Worm (Caenorhabditis elegans): ENCODE data around the gene C35B8.3.

The C35B8.3 gene

DNA sequence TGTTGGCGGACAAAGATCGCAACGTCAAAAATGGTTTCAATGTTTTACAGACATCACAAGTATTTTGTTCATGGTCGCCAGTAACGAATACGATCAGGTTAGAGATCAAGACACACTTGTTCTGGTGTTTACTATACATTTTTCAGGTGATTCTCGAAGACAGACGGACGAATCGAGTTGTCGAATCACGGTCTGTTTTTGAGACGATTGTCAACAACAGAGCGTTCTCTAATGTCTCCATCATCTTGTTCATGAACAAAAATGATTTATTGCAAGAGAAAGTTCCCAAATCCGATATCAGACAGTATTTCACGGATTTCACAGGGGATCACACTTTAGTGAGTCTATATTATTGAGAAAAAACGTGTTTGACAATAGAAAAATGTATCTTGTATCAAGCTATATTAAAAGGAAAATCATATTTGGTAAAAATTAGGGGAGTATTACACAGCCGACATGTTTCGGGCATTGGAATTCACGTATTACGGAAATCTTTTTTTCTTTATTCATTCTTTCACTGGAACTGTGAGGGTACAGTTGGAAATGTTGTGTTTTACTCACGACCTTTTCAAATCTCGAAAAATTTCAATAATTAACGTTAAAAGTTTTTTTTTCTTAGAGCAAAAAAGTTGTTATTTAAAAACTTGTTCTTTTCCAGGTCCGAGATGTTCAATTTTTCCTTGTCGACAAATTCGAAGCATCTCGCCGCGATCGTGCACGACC is 34.5 kb downstream of the C35B8.3 start:
- no peak for TF ChIP-seq unc-62 (GFP tag; optimal IDR thresholded peaks at IDR 0.05)

DNA sequence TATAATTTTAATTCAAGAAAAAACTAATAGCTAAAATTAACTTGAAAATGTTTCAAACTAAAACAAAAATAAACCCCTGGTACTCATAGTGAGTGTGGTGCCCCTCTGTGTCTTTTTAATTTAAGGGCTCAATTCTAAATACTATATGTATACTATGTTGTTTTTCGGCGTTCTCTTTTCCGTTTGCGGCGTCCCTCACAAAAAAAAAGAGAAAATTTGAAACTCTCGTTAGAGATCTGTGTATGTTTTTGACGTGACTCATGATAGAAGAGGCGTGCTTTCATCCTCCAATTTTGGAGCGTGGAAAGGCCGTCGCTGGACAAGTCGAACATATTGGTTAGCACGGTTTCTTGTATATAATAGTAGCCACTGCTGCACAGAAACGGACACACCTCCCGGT is 37.8 kb downstream of the C35B8.3 start, which contains the start of gene pes-8:
Gene pes-8, plus strand, starts transcription at position 301 of the 400 bp plus-strand sequence.
- no peak for TF ChIP-seq unc-62 (GFP tag; optimal IDR thresholded peaks at IDR 0.05)

DNA sequence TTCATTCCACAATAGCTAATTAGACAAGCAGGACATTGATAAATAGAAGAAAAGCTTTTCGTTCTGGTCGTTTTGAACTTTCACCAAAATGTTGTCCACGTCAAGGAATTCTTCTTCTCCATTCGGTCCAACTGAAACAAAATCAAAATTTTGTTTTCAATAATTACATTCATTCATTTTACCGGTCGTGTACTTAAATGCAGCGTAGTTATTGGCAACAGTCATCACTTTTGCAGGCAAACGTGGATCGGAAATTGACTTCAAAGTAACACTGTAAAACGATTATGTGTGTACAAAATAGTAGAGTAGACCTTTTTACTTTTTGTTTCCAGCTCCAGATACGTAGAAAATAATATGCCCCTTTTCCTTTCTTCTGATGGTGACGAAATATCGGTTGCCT is 42.3 kb downstream of the C35B8.3 start:
- TF ChIP-seq unc-62 (GFP tag; optimal IDR thresholded peaks at IDR 0.05): no peak

DNA sequence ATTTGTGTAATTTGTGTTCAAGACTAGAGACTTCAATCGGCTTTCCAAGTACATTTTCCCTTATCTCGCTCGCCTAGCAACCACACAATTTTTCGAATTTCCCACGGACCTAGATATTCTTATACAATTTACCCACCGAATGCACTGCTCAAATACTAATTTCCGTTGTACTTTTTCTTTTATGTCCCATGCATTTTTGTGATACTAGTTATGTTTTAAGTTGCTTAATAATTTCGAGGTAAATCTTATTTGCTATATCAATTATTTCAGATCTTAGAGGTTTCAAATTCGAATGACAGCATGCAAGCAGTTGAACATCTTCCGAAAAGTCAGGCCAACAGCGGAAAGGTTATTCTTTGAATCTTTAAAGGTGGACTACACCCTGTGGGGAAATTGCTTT is 45.8 kb downstream of the C35B8.3 start, which contains the start of gene F18G5.1:
Gene F18G5.1, plus strand, starts transcription at position 301 of the 400 bp plus-strand sequence.
- TF ChIP-seq unc-62 (GFP tag; optimal IDR thresholded peaks at IDR 0.05): no peak

DNA sequence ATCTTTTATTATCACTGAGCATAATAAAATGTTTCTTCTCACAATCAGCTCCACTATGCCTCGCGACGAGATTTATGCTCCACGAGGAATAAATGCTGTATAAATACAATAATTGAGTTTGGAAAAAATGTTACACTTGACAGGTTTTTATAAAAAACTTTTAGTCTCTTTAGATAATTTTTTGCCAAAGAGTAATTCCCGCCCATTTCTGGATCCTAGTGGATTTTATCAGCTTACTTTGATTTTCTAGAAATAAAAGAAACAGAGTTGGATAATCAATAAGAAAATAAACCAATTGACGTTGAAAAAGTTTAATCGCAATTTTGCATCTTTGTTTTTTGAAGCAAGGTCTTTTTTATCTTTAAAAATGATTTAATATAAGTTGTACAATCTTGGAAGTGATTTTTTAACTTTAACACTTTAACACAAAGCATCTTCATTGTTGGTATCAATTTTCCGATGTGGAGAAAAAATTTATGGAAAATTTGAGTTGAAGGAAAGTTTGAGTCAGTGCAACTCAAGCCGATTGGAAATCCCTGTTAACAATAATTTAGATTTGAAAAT is 48.0 kb downstream of the C35B8.3 start:
- no peak for TF ChIP-seq unc-62 (GFP tag; optimal IDR thresholded peaks at IDR 0.05)

DNA sequence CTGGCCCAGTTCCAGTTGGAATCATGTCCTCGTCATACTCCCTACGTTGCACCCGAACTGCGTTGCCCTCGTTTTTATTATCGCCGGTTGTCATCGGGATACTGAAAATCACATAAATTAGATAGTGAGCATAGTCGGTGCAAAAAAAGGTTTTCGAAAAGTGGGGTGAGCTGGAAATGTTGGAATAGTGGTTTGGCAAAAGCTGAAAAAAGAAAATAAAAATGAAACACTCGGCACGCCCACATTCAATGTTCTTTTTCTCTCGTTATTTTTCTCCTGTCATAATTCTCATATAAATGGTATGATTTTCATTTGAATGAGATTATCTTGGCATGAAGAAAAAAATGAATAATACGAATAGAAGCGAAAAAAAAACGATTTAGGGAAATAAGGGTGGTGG is 50.5 kb downstream of the C35B8.3 start, which contains the start of gene F18G5.6:
Gene F18G5.6, minus strand, starts transcription at position 101 of the 400 bp plus-strand sequence.
- TF ChIP-seq unc-62 (GFP tag; optimal IDR thresholded peaks at IDR 0.05): no peak

DNA sequence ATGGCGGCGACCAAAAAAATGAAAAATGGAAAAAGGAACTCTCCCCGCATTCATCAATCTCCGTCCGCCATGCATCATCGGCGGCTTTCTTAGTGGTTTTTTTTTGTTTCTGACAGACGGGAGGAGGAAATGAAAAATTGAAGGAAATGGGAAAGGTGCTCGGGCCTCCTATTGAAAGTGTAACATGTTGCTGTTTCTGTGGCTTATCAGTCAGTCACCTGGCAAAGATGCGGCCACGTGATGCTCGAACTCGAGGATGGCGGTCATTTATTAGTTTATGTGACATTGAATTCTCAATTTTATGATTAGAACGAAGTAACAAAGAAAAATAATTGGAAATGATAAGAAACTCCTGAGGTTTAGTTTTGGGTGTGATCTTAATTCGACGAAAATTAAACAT is 50.9 kb downstream of the C35B8.3 start:
- TF ChIP-seq unc-62 (GFP tag; optimal IDR thresholded peaks at IDR 0.05): no peak
